Fruit fly (Drosophila melanogaster) whole organism, pupa: ENCODE measurements around the gene yip7.

ENCODE experiments used
- CG10348 ChIP-seq: fragments of 200-800 bp; sonication (Bioruptor generic); IDR thresholded peaks from 2 replicates; pipeline ENCODE4 v1.3.6; 2022; ENCODE audit warnings: missing biosample characterization, missing genetic modification characterization
- CG13204 ChIP-seq: fragments of 200-800 bp; sonication (Bioruptor generic); optimal IDR thresholded peaks from 2 replicates; lab custom pipeline; 2018; ENCODE audit warnings: missing biosample characterization, mild to moderate bottlenecking, missing genetic modification characterization, moderate library complexity
- CG14655 ChIP-seq: fragments of 200-800 bp; sonication (Bioruptor generic); optimal IDR thresholded peaks from 3 replicates; lab custom pipeline; 2017; ENCODE audit warnings: mild to moderate bottlenecking, missing biosample characterization, missing genetic modification reagents, missing genetic modification characterization
- CG15710 ChIP-seq: fragments of 200-800 bp; sonication (Bioruptor generic); optimal IDR thresholded peaks from 2 replicates; lab custom pipeline; 2018; ENCODE audit warnings: missing biosample characterization, mild to moderate bottlenecking, missing genetic modification characterization, moderate library complexity
- CG17806 ChIP-seq: fragments of 200-800 bp; sonication (Bioruptor generic); optimal IDR thresholded peaks from 2 replicates; lab custom pipeline; 2018; ENCODE audit warnings: missing biosample characterization, mild to moderate bottlenecking, missing genetic modification characterization, moderate library complexity
- CG34367 ChIP-seq: fragments of 200-800 bp; sonication (Bioruptor generic); optimal IDR thresholded peaks from 2 replicates; lab custom pipeline; 2018; ENCODE audit warnings: missing biosample characterization, mild to moderate bottlenecking, missing genetic modification characterization
- CG8301 ChIP-seq: fragments of 200-800 bp; sonication (Bioruptor generic); optimal IDR thresholded peaks from 2 replicates; lab custom pipeline; 2018; ENCODE audit warnings: missing biosample characterization, mild to moderate bottlenecking, missing genetic modification characterization
- D1 ChIP-seq: fragments of 200-800 bp; sonication (Bioruptor generic); optimal IDR thresholded peaks from 2 replicates; lab custom pipeline; 2018; ENCODE audit warnings: missing biosample characterization, mild to moderate bottlenecking, missing genetic modification characterization, moderate library complexity
- EcR ChIP-seq: fragments of 200-800 bp; sonication (Bioruptor generic); optimal IDR thresholded peaks from 3 replicates; lab custom pipeline; 2019; ENCODE audit warnings: missing biosample characterization, missing genetic modification characterization, mild to moderate bottlenecking, moderate library complexity, missing genetic modification reagents
- Ets98B ChIP-seq: fragments of 200-800 bp; sonication (Bioruptor generic); IDR thresholded peaks from 2 replicates; pipeline ENCODE4 v1.3.6; 2022; ENCODE audit warnings: missing biosample characterization, missing genetic modification characterization
- Pif1A ChIP-seq: fragments of 200-800 bp; sonication (Bioruptor generic); optimal IDR thresholded peaks from 3 replicates; lab custom pipeline; 2016; ENCODE audit warnings: missing biosample characterization, missing genetic modification characterization
- Snoo ChIP-seq: fragments of 200-800 bp; sonication (Bioruptor generic); optimal IDR thresholded peaks from 3 replicates; lab custom pipeline; 2017; ENCODE audit warnings: missing biosample characterization, mild to moderate bottlenecking, missing genetic modification characterization, inconsistent platforms
- fd96Ca ChIP-seq: fragments of 200-800 bp; sonication (Bioruptor generic); IDR thresholded peaks from 3 replicates; pipeline ENCODE4 v1.3.6; 2022; ENCODE audit warnings: missing biosample characterization, missing genetic modification characterization
- gl ChIP-seq: fragments of 200-800 bp; sonication (Bioruptor generic); optimal IDR thresholded peaks from 2 replicates; lab custom pipeline; 2018; ENCODE audit warnings: missing biosample characterization, mild to moderate bottlenecking, missing genetic modification characterization

dm6 chr3L:6082561-6082960 lies 47.5 kb downstream of the yip7 start, which contains the start of gene CG13293:
- TF ChIP-seq CG14655 (GFP tag; lab: Kevin White, UChicago) (no peak), CG17806 (tag; lab: Kevin White, UChicago) (no peak), CG34367 (no peak), CG15710 (tag; lab: Kevin White, UChicago) (no peak), D1 (tag; lab: Kevin White, UChicago) (no peak), gl (no peak), Ets98B (no peak), Pif1A (GFP tag; lab: Kevin White, UChicago) (no peak), CG13204 (no peak), EcR (GFP tag; lab: Kevin White, UChicago) (no peak), CG8301 (tag; lab: Kevin White, UChicago) (no peak), CG10348 (GFP tag; lab: Robert Waterston, UW) (no peak), Snoo (no peak), fd96Ca (GFP tag; lab: Robert Waterston, UW) (no peak)
